Worm (Caenorhabditis elegans) whole organism, mixed stage, embryonic: Measurements from ENCODE around the gene Y66D12A.6.

ENCODE experiments used
- cnd-1 ChIP-seq: fragments of 200-800 bp; sonication (Bioruptor generic); optimal IDR thresholded peaks from 2 replicates; lab custom pipeline; 2018; ENCODE audit warnings: mild to moderate bottlenecking, missing genetic modification characterization, missing compliant biosample characterization
- mls-2 ChIP-seq: sonication (generic microtip); optimal IDR thresholded peaks from 2 replicates; lab custom pipeline; 2016; ENCODE audit warnings: mild to moderate bottlenecking, missing genetic modification characterization, moderate library complexity, missing compliant biosample characterization
- unc-39 ChIP-seq: fragments of 150-350 bp; optimal IDR thresholded peaks from 2 replicates; lab custom pipeline; 2014; ENCODE audit warnings: missing biosample characterization, missing genetic modification characterization
- ztf-11 ChIP-seq: fragments of 150-350 bp; optimal IDR thresholded peaks from 2 replicates; lab custom pipeline; 2014; ENCODE audit warnings: missing biosample characterization, missing genetic modification characterization

DNA sequence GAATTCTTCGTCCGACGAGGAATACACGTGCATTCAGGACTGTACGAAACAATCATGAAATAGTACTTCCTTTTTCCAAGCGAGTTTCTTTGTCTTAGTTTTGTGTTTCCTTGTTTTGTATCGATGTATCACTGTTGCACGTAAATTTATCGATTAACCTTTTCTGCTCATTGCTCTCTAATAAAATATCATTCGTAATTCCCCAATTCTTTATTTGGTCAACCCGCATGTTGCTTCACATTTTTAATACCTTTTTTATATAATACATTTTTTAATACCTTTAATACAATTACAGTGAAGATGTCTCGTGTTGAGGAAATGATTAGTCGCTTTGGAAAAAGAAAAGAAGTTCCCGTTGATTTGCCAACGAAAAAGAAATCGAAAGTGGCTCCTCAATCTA, 26.7 kb upstream of the Y66D12A.6 start, which contains the start of gene Y66D12A.1:
- TF ChIP-seq mls-2 (tag; lab: Kevin White, UChicago) (no peak), cnd-1 (tag; lab: Kevin White, UChicago) (no peak), unc-39 (tag; lab: Kevin White, UChicago) (no peak), ztf-11 (tag; lab: Kevin White, UChicago) (no peak)
